Worm (Caenorhabditis elegans) whole organism, mixed stage, embryonic: ENCODE data around the gene Y113G7A.13.

Source experiments
- M03D4.4 ChIP-seq: sonication (generic microtip); optimal IDR thresholded peaks from 2 replicates; lab custom pipeline; 2017; ENCODE audit warnings: mild to moderate bottlenecking, missing genetic modification characterization, missing compliant biosample characterization
- bed-3 ChIP-seq: fragments of 200-800 bp; sonication (Bioruptor generic); optimal IDR thresholded peaks from 3 replicates; lab custom pipeline; 2018; ENCODE audit warnings: mild to moderate bottlenecking, missing genetic modification characterization, moderate library complexity, missing compliant biosample characterization
- blmp-1 ChIP-seq: fragments of 150-350 bp; optimal IDR thresholded peaks from 2 replicates; lab custom pipeline; 2014; ENCODE audit warnings: missing biosample characterization, missing genetic modification characterization
- ceh-39 ChIP-seq: fragments of 150-350 bp; optimal IDR thresholded peaks from 2 replicates; lab custom pipeline; 2014; ENCODE audit warnings: missing biosample characterization, missing genetic modification characterization
- ceh-43 ChIP-seq: fragments of 200-800 bp; sonication (Bioruptor generic); optimal IDR thresholded peaks from 2 replicates; lab custom pipeline; 2018; ENCODE audit warnings: mild to moderate bottlenecking, missing genetic modification characterization, moderate library complexity, missing compliant biosample characterization
- ceh-83 ChIP-seq: fragments of 200-800 bp; sonication (Bioruptor generic); optimal IDR thresholded peaks from 2 replicates; lab custom pipeline; 2018; ENCODE audit warnings: mild to moderate bottlenecking, missing genetic modification characterization, missing compliant biosample characterization
- ces-1 ChIP-seq: fragments of 150-350 bp; optimal IDR thresholded peaks from 2 replicates; lab custom pipeline; 2014; ENCODE audit warnings: missing biosample characterization, missing genetic modification reagents, missing genetic modification characterization
- cnd-1 ChIP-seq: fragments of 200-800 bp; sonication (Bioruptor generic); optimal IDR thresholded peaks from 2 replicates; lab custom pipeline; 2018; ENCODE audit warnings: mild to moderate bottlenecking, missing genetic modification characterization, missing compliant biosample characterization
- drap-1 ChIP-seq: fragments of 200-800 bp; sonication (Bioruptor generic); optimal IDR thresholded peaks from 3 replicates; lab custom pipeline; 2018; ENCODE audit warnings: mild to moderate bottlenecking, missing genetic modification characterization, missing compliant biosample characterization
- elt-1 ChIP-seq: sonication (generic microtip); optimal IDR thresholded peaks from 2 replicates; lab custom pipeline; 2017; ENCODE audit warnings: missing genetic modification characterization, mild to moderate bottlenecking, missing compliant biosample characterization, antibody characterized with exemption, moderate library complexity, borderline replicate concordance; ENCODE audit not compliant: insufficient read depth
- elt-3 ChIP-seq: fragments of 150-350 bp; optimal IDR thresholded peaks from 2 replicates; lab custom pipeline; 2014; ENCODE audit warnings: missing biosample characterization, missing genetic modification characterization
- flh-1 ChIP-seq: fragments of 200-800 bp; sonication (Bioruptor generic); optimal IDR thresholded peaks from 2 replicates; lab custom pipeline; 2018; ENCODE audit warnings: mild to moderate bottlenecking, missing genetic modification characterization, moderate library complexity, missing compliant biosample characterization
- ham-2 ChIP-seq: fragments of 200-800 bp; sonication (Bioruptor generic); optimal IDR thresholded peaks from 2 replicates; lab custom pipeline; 2018; ENCODE audit warnings: mild to moderate bottlenecking, missing genetic modification characterization, missing compliant biosample characterization
- hlh-1 ChIP-seq: fragments of 150-350 bp; optimal IDR thresholded peaks from 2 replicates; lab custom pipeline; 2014; ENCODE audit warnings: missing biosample characterization, missing genetic modification reagents, missing genetic modification characterization
- lin-32 ChIP-seq: fragments of 200-800 bp; sonication (Bioruptor generic); optimal IDR thresholded peaks from 2 replicates; lab custom pipeline; 2018; ENCODE audit warnings: mild to moderate bottlenecking, missing genetic modification characterization, missing compliant biosample characterization
- lsy-2 ChIP-seq: fragments of 150-350 bp; optimal IDR thresholded peaks from 2 replicates; lab custom pipeline; 2014; ENCODE audit warnings: missing biosample characterization, missing genetic modification characterization
- mab-5 ChIP-seq: fragments of 150-350 bp; optimal IDR thresholded peaks from 2 replicates; lab custom pipeline; 2014; ENCODE audit warnings: missing biosample characterization, missing genetic modification characterization
- mep-1 ChIP-seq: fragments of 150-350 bp; optimal IDR thresholded peaks from 2 replicates; lab custom pipeline; 2017; ENCODE audit warnings: missing biosample characterization, missing genetic modification reagents, missing genetic modification characterization, inconsistent platforms
- mls-2 ChIP-seq: sonication (generic microtip); optimal IDR thresholded peaks from 2 replicates; lab custom pipeline; 2016; ENCODE audit warnings: mild to moderate bottlenecking, missing genetic modification characterization, moderate library complexity, missing compliant biosample characterization
- nhr-12 ChIP-seq: fragments of 150-350 bp; optimal IDR thresholded peaks from 2 replicates; lab custom pipeline; 2014; ENCODE audit warnings: missing biosample characterization, missing genetic modification characterization
- nhr-2 ChIP-seq: fragments of 150-350 bp; optimal IDR thresholded peaks from 2 replicates; lab custom pipeline; 2014; ENCODE audit warnings: missing biosample characterization, missing genetic modification characterization
- nhr-237 ChIP-seq: fragments of 150-350 bp; optimal IDR thresholded peaks from 2 replicates; lab custom pipeline; 2014; ENCODE audit warnings: missing biosample characterization, missing genetic modification characterization
- nhr-28 ChIP-seq: fragments of 150-350 bp; optimal IDR thresholded peaks from 2 replicates; lab custom pipeline; 2014; ENCODE audit warnings: missing biosample characterization, missing genetic modification characterization
- nhr-76 ChIP-seq: sonication (generic microtip); optimal IDR thresholded peaks from 2 replicates; lab custom pipeline; 2017; ENCODE audit warnings: missing biosample characterization, missing genetic modification characterization
- pha-4 ChIP-seq: fragments of 150-350 bp; optimal IDR thresholded peaks from 2 replicates; lab custom pipeline; 2018; ENCODE audit warnings: missing biosample characterization, missing genetic modification reagents, missing genetic modification characterization
- sem-2 ChIP-seq: fragments of 200-800 bp; sonication (Bioruptor generic); optimal IDR thresholded peaks from 2 replicates; lab custom pipeline; 2018; ENCODE audit warnings: mild to moderate bottlenecking, missing genetic modification characterization, missing compliant biosample characterization
- snpc-4 ChIP-seq: fragments of 150-350 bp; optimal IDR thresholded peaks from 2 replicates; lab custom pipeline; 2014; ENCODE audit warnings: missing biosample characterization, missing genetic modification characterization
- sptf-1 ChIP-seq: sonication (generic microtip); optimal IDR thresholded peaks from 2 replicates; lab custom pipeline; 2017; ENCODE audit warnings: mild to moderate bottlenecking, missing genetic modification characterization, moderate library complexity, missing compliant biosample characterization
- tbx-8 ChIP-seq: fragments of 200-800 bp; sonication (Bioruptor generic); optimal IDR thresholded peaks from 2 replicates; lab custom pipeline; 2018; ENCODE audit warnings: mild to moderate bottlenecking, missing genetic modification characterization, moderate library complexity, missing compliant biosample characterization
- unc-120 ChIP-seq: sonication (generic microtip); optimal IDR thresholded peaks from 2 replicates; lab custom pipeline; 2017; ENCODE audit warnings: missing genetic modification characterization, missing compliant biosample characterization; ENCODE audit not compliant: poor library complexity, severe bottlenecking
- unc-39 ChIP-seq: fragments of 150-350 bp; optimal IDR thresholded peaks from 2 replicates; lab custom pipeline; 2014; ENCODE audit warnings: missing biosample characterization, missing genetic modification characterization
- unc-62 ChIP-seq: fragments of 150-350 bp; optimal IDR thresholded peaks from 2 replicates; lab custom pipeline; 2014; ENCODE audit warnings: missing biosample characterization, missing genetic modification reagents, missing genetic modification characterization
- zip-8 ChIP-seq: fragments of 150-350 bp; optimal IDR thresholded peaks from 2 replicates; lab custom pipeline; 2014; ENCODE audit warnings: missing biosample characterization, missing genetic modification characterization
- ztf-11 ChIP-seq: fragments of 150-350 bp; optimal IDR thresholded peaks from 2 replicates; lab custom pipeline; 2014; ENCODE audit warnings: missing biosample characterization, missing genetic modification characterization

The Y113G7A.13 gene

ce11 chrV:20147662-20148245, at the start of gene Y113G7A.13:
Gene Y113G7A.13 (plus strand): TSS chrV:20148195.
- TF ChIP-seq drap-1 (GFP tag; lab: Kevin White, UChicago) (no peak), elt-1 (tag; lab: Kevin White, UChicago) (no peak), ham-2 (GFP tag; lab: Kevin White, UChicago) (no peak), ceh-39 (tag; lab: Kevin White, UChicago) (no peak), nhr-2 (no peak), nhr-28 (tag; lab: Kevin White, UChicago) (no peak), cnd-1 (tag; lab: Kevin White, UChicago) (no peak), sptf-1 (tag; lab: Kevin White, UChicago) (no peak), mab-5 (tag; lab: Kevin White, UChicago) (no peak), tbx-8 (GFP tag; lab: Kevin White, UChicago) (no peak), blmp-1 (no peak), zip-8 (no peak), pha-4 (tag; lab: Kevin White, UChicago) (no peak), nhr-76 (no peak)
- TF ChIP-seq, all 35 proteins: peak for 0

- TF ChIP-seq unc-120 = no peak
- TF ChIP-seq elt-3 = no peak
- no peak for TF ChIP-seq sptf-1 (tag; lab: Kevin White, UChicago)
- no peak for TF ChIP-seq flh-1
- no peak for TF ChIP-seq ceh-83
- TF ChIP-seq ces-1 (GFP tag; lab: Kevin White, UChicago) = no peak
- no peak for TF ChIP-seq snpc-4 (tag; lab: Kevin White, UChicago)
- TF ChIP-seq mep-1 (tag; lab: Kevin White, UChicago) = no peak
- no peak for TF ChIP-seq drap-1 (GFP tag; lab: Kevin White, UChicago)
- no peak for TF ChIP-seq hlh-1 (tag; lab: Kevin White, UChicago)
- TF ChIP-seq nhr-76 = no peak
- TF ChIP-seq ham-2 (GFP tag; lab: Kevin White, UChicago) = no peak
- TF ChIP-seq unc-39 (tag; lab: Kevin White, UChicago) = no peak
- TF ChIP-seq nhr-2 = no peak
- TF ChIP-seq mls-2 = no peak
- TF ChIP-seq ceh-39 (tag; lab: Kevin White, UChicago) = no peak
- no peak for TF ChIP-seq mab-5 (tag; lab: Kevin White, UChicago)
- no peak for TF ChIP-seq lin-32
These were observed 43.6 kb upstream of the Y113G7A.13 start for ce11 chrV:20104417-20104816.

- TF ChIP-seq mab-5 (tag; lab: Kevin White, UChicago) (no peak), unc-120 (no peak)
These were observed 42.7 kb upstream of the Y113G7A.13 start for ce11 chrV:20105210-20105793.

ce11 chrV:20119770-20120169, 28.2 kb upstream of the Y113G7A.13 start:
- no peak for TF ChIP-seq elt-3
- TF ChIP-seq blmp-1 = no peak
- no peak for TF ChIP-seq nhr-12 (tag; lab: Kevin White, UChicago)
- no peak for TF ChIP-seq ceh-39 (tag; lab: Kevin White, UChicago)
- TF ChIP-seq M03D4.4 (tag; lab: Kevin White, UChicago) = no peak
- TF ChIP-seq drap-1 (GFP tag; lab: Kevin White, UChicago) = no peak
- TF ChIP-seq snpc-4 (tag; lab: Kevin White, UChicago) = no peak
- no peak for TF ChIP-seq nhr-76
- no peak for TF ChIP-seq lsy-2
- no peak for TF ChIP-seq sem-2 (GFP tag; lab: Kevin White, UChicago)
- TF ChIP-seq cnd-1 (tag; lab: Kevin White, UChicago) = no peak
- no peak for TF ChIP-seq mep-1 (tag; lab: Kevin White, UChicago)
- TF ChIP-seq nhr-28 (tag; lab: Kevin White, UChicago) = no peak

- TF ChIP-seq mab-5 (tag; lab: Kevin White, UChicago) (no peak), elt-1 (tag; lab: Kevin White, UChicago) (no peak), mls-2 (no peak), ceh-39 (tag; lab: Kevin White, UChicago) (no peak), lsy-2 (no peak), tbx-8 (GFP tag; lab: Kevin White, UChicago) (no peak), ztf-11 (tag; lab: Kevin White, UChicago) (no peak), unc-62 (GFP tag; lab: Kevin White, UChicago) (no peak), M03D4.4 (tag; lab: Kevin White, UChicago) (no peak), cnd-1 (tag; lab: Kevin White, UChicago) (no peak), nhr-237 (tag; lab: Kevin White, UChicago) (no peak), blmp-1 (no peak), flh-1 (no peak), hlh-1 (tag; lab: Kevin White, UChicago) (no peak), ceh-43 (GFP tag; lab: Kevin White, UChicago) (no peak), snpc-4 (tag; lab: Kevin White, UChicago) (no peak), ceh-83 (no peak), bed-3 (GFP tag; lab: Kevin White, UChicago) (no peak)
These were observed 27.3 kb upstream of the Y113G7A.13 start, which contains the start of gene ncx-1 for ce11 chrV:20120623-20121165. Gene ncx-1 (minus strand): TSS chrV:20120673.
